Fruit fly (Drosophila melanogaster) whole organism, embryonic: Measurements from ENCODE around the gene CG3566.

Experiments
- BtbVII ChIP-seq: fragments of 200-800 bp; sonication (Bioruptor generic); optimal IDR thresholded peaks from 3 replicates; lab custom pipeline; 2017; ENCODE audit warnings: missing biosample characterization, mild to moderate bottlenecking, missing genetic modification characterization
- CG1024 ChIP-seq: fragments of 200-800 bp; sonication (Bioruptor generic); IDR thresholded peaks from 2 replicates; pipeline ENCODE4 v1.3.6; 2022; ENCODE audit warnings: missing biosample characterization, missing genetic modification characterization
- CG10366 ChIP-seq: fragments of 200-800 bp; sonication (Bioruptor generic); IDR thresholded peaks from 2 replicates; pipeline ENCODE4 v1.3.6; 2022; ENCODE audit warnings: missing biosample characterization, missing genetic modification characterization
- CG10979 ChIP-seq: fragments of 200-800 bp; sonication (Bioruptor generic); optimal IDR thresholded peaks from 2 replicates; lab custom pipeline; 2018; ENCODE audit warnings: missing biosample characterization, mild to moderate bottlenecking, missing genetic modification characterization, moderate library complexity
- CG12659 ChIP-seq: fragments of 200-800 bp; sonication (Bioruptor generic); optimal IDR thresholded peaks from 3 replicates; lab custom pipeline; 2017; ENCODE audit warnings: mild to moderate bottlenecking, missing biosample characterization, missing genetic modification reagents, missing genetic modification characterization
- CG14965 ChIP-seq: fragments of 200-800 bp; sonication (Bioruptor generic); optimal IDR thresholded peaks from 2 replicates; lab custom pipeline; 2016; ENCODE audit warnings: missing biosample characterization, missing genetic modification characterization, borderline replicate concordance
- CG15514 ChIP-seq: fragments of 200-800 bp; sonication (Bioruptor generic); optimal IDR thresholded peaks from 3 replicates; lab custom pipeline; 2017; ENCODE audit warnings: missing biosample characterization, missing genetic modification characterization, mild to moderate bottlenecking, moderate library complexity, missing genetic modification reagents
- CG16813 ChIP-seq: fragments of 200-800 bp; sonication (Bioruptor generic); IDR thresholded peaks from 3 replicates; pipeline ENCODE4 v1.3.6; 2022; ENCODE audit warnings: missing biosample characterization, missing genetic modification characterization; ENCODE audit not compliant: partially characterized antibody
- CG16863 ChIP-seq: fragments of 200-800 bp; sonication (Bioruptor generic); optimal IDR thresholded peaks from 3 replicates; lab custom pipeline; 2016; ENCODE audit warnings: missing biosample characterization, missing genetic modification characterization
- CG2120 ChIP-seq: fragments of 200-800 bp; sonication (Bioruptor generic); optimal IDR thresholded peaks from 3 replicates; lab custom pipeline; 2016; ENCODE audit warnings: missing biosample characterization, missing genetic modification characterization
- CG2875 ChIP-seq: fragments of 200-800 bp; sonication (Bioruptor generic); optimal IDR thresholded peaks from 2 replicates; lab custom pipeline; 2017; ENCODE audit warnings: missing biosample characterization, mild to moderate bottlenecking, missing genetic modification characterization, missing genetic modification reagents
- CG30403 ChIP-seq: fragments of 200-800 bp; sonication (Bioruptor generic); optimal IDR thresholded peaks from 3 replicates; lab custom pipeline; 2016; ENCODE audit warnings: missing biosample characterization, missing genetic modification characterization
- CG5180 ChIP-seq: fragments of 200-800 bp; sonication (Bioruptor generic); optimal IDR thresholded peaks from 3 replicates; lab custom pipeline; 2017; ENCODE audit warnings: missing biosample characterization, missing genetic modification characterization, mild to moderate bottlenecking, moderate library complexity, missing genetic modification reagents
- CG7271 ChIP-seq: fragments of 200-800 bp; sonication (Bioruptor generic); optimal IDR thresholded peaks from 2 replicates; lab custom pipeline; 2018; ENCODE audit warnings: missing biosample characterization, mild to moderate bottlenecking, missing genetic modification characterization, moderate library complexity
- CG7372 ChIP-seq: fragments of 200-800 bp; sonication (Bioruptor generic); IDR thresholded peaks from 2 replicates; pipeline ENCODE4 v1.3.6; 2022; ENCODE audit warnings: missing biosample characterization, missing genetic modification characterization
- CG7556 ChIP-seq: fragments of 200-800 bp; sonication (Bioruptor generic); optimal IDR thresholded peaks from 2 replicates; lab custom pipeline; 2017; ENCODE audit warnings: missing biosample characterization, mild to moderate bottlenecking, missing genetic modification characterization
- CG7928 ChIP-seq: fragments of 200-800 bp; sonication (Bioruptor generic); optimal IDR thresholded peaks from 2 replicates; lab custom pipeline; 2017; ENCODE audit warnings: missing biosample characterization, mild to moderate bottlenecking, missing genetic modification characterization
- CG7963 ChIP-seq: fragments of 200-800 bp; sonication (Bioruptor generic); IDR thresholded peaks from 3 replicates; pipeline ENCODE4 v1.3.6; 2022; ENCODE audit warnings: missing biosample characterization, missing genetic modification characterization; ENCODE audit not compliant: partially characterized antibody
- CG8944 ChIP-seq: fragments of 200-800 bp; sonication (Bioruptor generic); optimal IDR thresholded peaks from 3 replicates; lab custom pipeline; 2016; ENCODE audit warnings: missing biosample characterization, missing genetic modification characterization
- CG9609 ChIP-seq: fragments of 200-800 bp; sonication (Bioruptor generic); optimal IDR thresholded peaks from 3 replicates; lab custom pipeline; 2016; ENCODE audit warnings: missing biosample characterization, missing genetic modification characterization
- CG9817 ChIP-seq: fragments of 200-800 bp; sonication (Bioruptor generic); optimal IDR thresholded peaks from 2 replicates; lab custom pipeline; 2018; ENCODE audit warnings: missing biosample characterization, mild to moderate bottlenecking, missing genetic modification characterization, moderate library complexity
- Camta ChIP-seq: fragments of 200-800 bp; sonication (Bioruptor generic); optimal IDR thresholded peaks from 2 replicates; lab custom pipeline; 2016; ENCODE audit warnings: missing biosample characterization, missing genetic modification characterization
- D19A ChIP-seq: fragments of 200-800 bp; optimal IDR thresholded peaks from 3 replicates; lab custom pipeline; 2019; ENCODE audit warnings: missing biosample characterization, mild to moderate bottlenecking, missing genetic modification characterization, moderate library complexity
- E2f1 ChIP-seq: fragments of 200-800 bp; sonication (Bioruptor generic); IDR thresholded peaks from 2 replicates; pipeline ENCODE4 v1.3.6; 2022; ENCODE audit warnings: missing biosample characterization, missing genetic modification characterization
- Hmr ChIP-seq: fragments of 200-800 bp; sonication (Bioruptor generic); optimal IDR thresholded peaks from 3 replicates; lab custom pipeline; 2017; ENCODE audit warnings: mild to moderate bottlenecking, missing biosample characterization, missing genetic modification reagents, missing genetic modification characterization
- Hsf ChIP-seq: fragments of 200-800 bp; sonication (Bioruptor generic); optimal IDR thresholded peaks from 3 replicates; lab custom pipeline; 2016; ENCODE audit warnings: missing biosample characterization, missing genetic modification characterization
- Lim3 ChIP-seq: fragments of 200-800 bp; sonication (Bioruptor generic); IDR thresholded peaks from 2 replicates; pipeline ENCODE4 v1.3.6; 2022; ENCODE audit warnings: missing biosample characterization, missing genetic modification characterization
- Lpt ChIP-seq: fragments of >200 bp; optimal IDR thresholded peaks from 2 replicates; lab custom pipeline; 2018; ENCODE audit warnings: missing biosample characterization, missing genetic modification characterization
- MBD-R2 ChIP-seq: fragments of 200-800 bp; sonication (Bioruptor generic); IDR thresholded peaks from 2 replicates; pipeline ENCODE4 v1.3.6; 2022; ENCODE audit warnings: missing biosample characterization, missing genetic modification characterization
- Med ChIP-seq: fragments of 200-800 bp; sonication (Bioruptor generic); peaks from one replicate; lab custom pipeline; 2016; ENCODE audit warnings: missing biosample characterization, missing genetic modification characterization, mild to moderate bottlenecking, inconsistent platforms, moderate library complexity
- Sin3A ChIP-seq: fragments of >200 bp; optimal IDR thresholded peaks from 2 replicates; lab custom pipeline; 2018
- Sox100B ChIP-seq: fragments of 200-800 bp; sonication (Bioruptor generic); optimal IDR thresholded peaks from 3 replicates; lab custom pipeline; 2018; ENCODE audit warnings: missing biosample characterization, mild to moderate bottlenecking, missing genetic modification characterization
- TFAM ChIP-seq: fragments of 200-800 bp; sonication (Bioruptor generic); optimal IDR thresholded peaks from 2 replicates; lab custom pipeline; 2017; ENCODE audit warnings: missing biosample characterization, missing genetic modification characterization, inconsistent platforms
- Trl ChIP-seq, 3 experiments: fragments of >200 bp in 2 of 3; fragments of 200-800 bp in 1 of 3; sonication (Bioruptor generic) in 1 of 3; optimal IDR thresholded peaks; 2 replicates in 1 of 3; 3 replicates in 2 of 3; lab custom pipeline; 2016 to 2017; ENCODE audit warnings: missing biosample characterization in 1 of 3, missing genetic modification characterization in 1 of 3
- YL-1 ChIP-seq: fragments of 200-800 bp; sonication (Bioruptor generic); optimal IDR thresholded peaks from 3 replicates; lab custom pipeline; 2017; ENCODE audit warnings: missing biosample characterization, mild to moderate bottlenecking, missing genetic modification characterization
- cad ChIP-seq: fragments of >200 bp; optimal IDR thresholded peaks from 2 replicates; lab custom pipeline; 2017; ENCODE audit warnings: missing biosample characterization, missing genetic modification characterization
- caup ChIP-seq: fragments of 200-800 bp; sonication (Bioruptor generic); optimal IDR thresholded peaks from 3 replicates; lab custom pipeline; 2017; ENCODE audit warnings: missing biosample characterization, mild to moderate bottlenecking, missing genetic modification characterization, moderate library complexity; ENCODE audit not compliant: severe bottlenecking
- chn ChIP-seq: fragments of 200-800 bp; sonication (Bioruptor generic); optimal IDR thresholded peaks from 2 replicates; lab custom pipeline; 2016; ENCODE audit warnings: missing biosample characterization, missing genetic modification characterization
- maf-S ChIP-seq: fragments of 200-800 bp; sonication (Bioruptor generic); optimal IDR thresholded peaks from 2 replicates; lab custom pipeline; 2016; ENCODE audit warnings: missing biosample characterization, missing genetic modification characterization
- oc ChIP-seq: fragments of 200-800 bp; sonication (Bioruptor generic); optimal IDR thresholded peaks from 2 replicates; lab custom pipeline; 2018; ENCODE audit warnings: missing biosample characterization, mild to moderate bottlenecking, missing genetic modification characterization, moderate library complexity
- otp ChIP-seq: fragments of 200-800 bp; sonication (Bioruptor generic); IDR thresholded peaks from 3 replicates; pipeline ENCODE4, ENCODE4 v1.3.6; 2022; ENCODE audit warnings: missing biosample characterization, missing genetic modification characterization
- pho ChIP-seq: fragments of 200-800 bp; sonication (Bioruptor generic); optimal IDR thresholded peaks from 2 replicates; lab custom pipeline; 2016; ENCODE audit warnings: missing biosample characterization, missing genetic modification characterization
- pros ChIP-seq: fragments of 200-800 bp; sonication (Bioruptor generic); optimal IDR thresholded peaks from 3 replicates; lab custom pipeline; 2019; ENCODE audit warnings: missing biosample characterization, mild to moderate bottlenecking, missing genetic modification characterization, moderate library complexity
- slp2 ChIP-seq: fragments of 200-800 bp; sonication (Bioruptor generic); optimal IDR thresholded peaks from 2 replicates; lab custom pipeline; 2016; ENCODE audit warnings: missing biosample characterization, missing genetic modification characterization
- sob ChIP-seq: fragments of 200-800 bp; sonication (Bioruptor generic); IDR thresholded peaks from 2 replicates; pipeline ENCODE4 v1.3.6; 2022; ENCODE audit warnings: missing biosample characterization, missing genetic modification characterization
- ssp ChIP-seq: fragments of 200-800 bp; sonication (Bioruptor generic); IDR thresholded peaks from 2 replicates; pipeline ENCODE4 v1.3.6; 2022; ENCODE audit warnings: missing biosample characterization, missing genetic modification characterization
- tna ChIP-seq: fragments of 200-800 bp; sonication (Bioruptor generic); IDR thresholded peaks from 2 replicates; pipeline ENCODE4 v1.3.6; 2022; ENCODE audit warnings: missing biosample characterization, missing genetic modification characterization; ENCODE audit not compliant: partially characterized antibody
- toy ChIP-seq: fragments of 200-800 bp; sonication (Bioruptor generic); IDR thresholded peaks from 2 replicates; pipeline ENCODE4 v1.3.6; 2022; ENCODE audit warnings: missing biosample characterization, missing genetic modification characterization
- zfh1 ChIP-seq: fragments of 200-800 bp; sonication (Bioruptor generic); IDR thresholded peaks from 3 replicates; pipeline ENCODE4 v1.3.6; 2022; ENCODE audit warnings: missing biosample characterization, missing genetic modification characterization

CG3566 gene

dm6 chrX:6276590-6276989, at the start of gene CG3566 (continued):
- no peak for TF ChIP-seq oc (tag; lab: Kevin White, UChicago)
- TF ChIP-seq Med, result peak; percentile 51
- peak; percentile 0 for TF ChIP-seq CG2120 (GFP tag; lab: Kevin White, UChicago)
- peak; percentile 82 for TF ChIP-seq MBD-R2 (GFP tag; lab: Robert Waterston, UW)
- peak; percentile 59 for TF ChIP-seq YL-1 (GFP tag; lab: Kevin White, UChicago)
- no peak for TF ChIP-seq CG7963
- TF ChIP-seq CG12659 (GFP tag; lab: Kevin White, UChicago), result peak; percentile 25
- TF ChIP-seq D19A (tag; lab: Kevin White, UChicago), result peak; percentile 66
- no peak for TF ChIP-seq CG7372 (GFP tag; lab: Robert Waterston, UW)
- TF ChIP-seq CG1024 (GFP tag; lab: Robert Waterston, UW), result no peak
- TF ChIP-seq CG15514, result peak; percentile 17
- no peak for TF ChIP-seq pho (GFP tag; lab: Kevin White, UChicago)
- TF ChIP-seq sob, result peak; percentile 44; the same call in 1 of the 2 replicates

- TF ChIP-seq CG7271 (tag; lab: Kevin White, UChicago) (no peak), Camta (GFP tag; lab: Kevin White, UChicago) (no peak), BtbVII (GFP tag; lab: Kevin White, UChicago) (peak; percentile 51), maf-S (peak; percentile 18), CG30403 (GFP tag; lab: Kevin White, UChicago) (peak; percentile 64), CG16813 (no peak), CG8944 (GFP tag; lab: Kevin White, UChicago) (peak; percentile 36), tna (no peak), cad (GFP tag; lab: Kevin White, UChicago) (no peak), CG2875 (GFP tag; lab: Kevin White, UChicago) (no peak), TFAM (GFP tag; lab: Kevin White, UChicago) (no peak), chn (peak; percentile 42), caup (GFP tag; lab: Kevin White, UChicago) (peak; percentile 75), Lpt (GFP tag; lab: Kevin White, UChicago) (no peak), CG7556 (GFP tag; lab: Kevin White, UChicago) (peak; percentile 85), ssp (GFP tag; lab: Robert Waterston, UW) (peak; percentile 41; the same call in 1 of the 2 replicates), slp2 (no peak), Sin3A (lab: Kevin White, UChicago) (no peak), E2f1 (GFP tag; lab: Robert Waterston, UW) (peak; percentile 58), CG5180 (GFP tag; lab: Kevin White, UChicago) (peak; percentile 23), CG9609 (no peak), Hsf (peak; percentile 60), Hmr (GFP tag; lab: Kevin White, UChicago) (peak; percentile 85), Trl (optimal IDR thresholded peaks at IDR 0.05; lab: Kevin White, UChicago) (no peak), Trl (GFP tag; optimal IDR thresholded peaks at IDR 0.05; lab: Kevin White, UChicago) (no peak), CG10979 (tag; lab: Kevin White, UChicago) (no peak), toy (GFP tag; lab: Robert Waterston, UW) (0 out of 2 replicates have a peak, but pooled peaks have one; percentile 16), CG9817 (tag; lab: Kevin White, UChicago) (peak; percentile 52), Sox100B (no peak), CG10366 (GFP tag; lab: Robert Waterston, UW) (peak; percentile 60), otp (no peak), CG16863 (GFP tag; lab: Kevin White, UChicago) (peak; percentile 46), zfh1 (GFP tag; lab: Robert Waterston, UW) (peak; percentile 64; the same call in 2 of the 3 replicates), Lim3 (GFP tag; lab: Robert Waterston, UW) (no peak), CG14965 (GFP tag; lab: Kevin White, UChicago) (no peak), CG7928 (GFP tag; lab: Kevin White, UChicago) (peak; percentile 7), pros (GFP tag; lab: Kevin White, UChicago) (no peak)
Measured at dm6 chrX:6316858-6317474, 40.4 kb upstream of the CG3566 start.
